Fruit fly (Drosophila melanogaster) whole organism, embryonic: ENCODE measurements around the gene CG5447.

Source experiments
- CG14667 ChIP-seq: fragments of 200-800 bp; sonication (Bioruptor generic); IDR thresholded peaks from 2 replicates; pipeline ENCODE4 v1.3.6; 2022; ENCODE audit warnings: missing biosample characterization, missing genetic modification characterization
- CG1529 ChIP-seq: fragments of 200-800 bp; sonication (Bioruptor generic); optimal IDR thresholded peaks from 3 replicates; lab custom pipeline; 2018; ENCODE audit warnings: missing biosample characterization, missing genetic modification characterization
- CG18476 ChIP-seq: fragments of 200-800 bp; sonication (Bioruptor generic); optimal IDR thresholded peaks from 2 replicates; lab custom pipeline; 2016; ENCODE audit warnings: missing biosample characterization, mild to moderate bottlenecking, missing genetic modification characterization
- Sox100B ChIP-seq: fragments of 200-800 bp; sonication (Bioruptor generic); optimal IDR thresholded peaks from 3 replicates; lab custom pipeline; 2018; ENCODE audit warnings: missing biosample characterization, mild to moderate bottlenecking, missing genetic modification characterization
- grau ChIP-seq: fragments of 200-800 bp; optimal IDR thresholded peaks from 3 replicates; lab custom pipeline; 2019; ENCODE audit warnings: missing biosample characterization, mild to moderate bottlenecking, missing genetic modification characterization, moderate library complexity
- knrl ChIP-seq: fragments of 200-800 bp; sonication (Bioruptor generic); IDR thresholded peaks from 3 replicates; pipeline ENCODE4 v1.3.6; 2022; ENCODE audit warnings: missing biosample characterization, missing genetic modification characterization; ENCODE audit not compliant: partially characterized antibody

- TF ChIP-seq CG1529 (GFP tag; lab: Kevin White, UChicago) = no peak
- TF ChIP-seq grau = no peak
- TF ChIP-seq CG18476 (GFP tag; lab: Kevin White, UChicago) = no peak
- TF ChIP-seq CG14667 (GFP tag; lab: Robert Waterston, UW) = no peak
- TF ChIP-seq knrl (GFP tag; lab: Robert Waterston, UW) = no peak
- TF ChIP-seq Sox100B (GFP tag; lab: Kevin White, UChicago) = no peak
These were observed 26.9 kb downstream of the CG5447 start for dm6 chr3R:26479208-26479607.
